Fruit fly (Drosophila melanogaster) whole organism, prepupa: ENCODE measurements around the gene CG43181.

Source experiments
- Blimp-1 ChIP-seq: fragments of 200-800 bp; sonication (Bioruptor generic); optimal IDR thresholded peaks from 3 replicates; lab custom pipeline; 2017; ENCODE audit warnings: missing biosample characterization, missing genetic modification characterization, mild to moderate bottlenecking, moderate library complexity, missing genetic modification reagents
- CG10631 ChIP-seq: fragments of 200-800 bp; sonication (Bioruptor generic); optimal IDR thresholded peaks from 2 replicates; lab custom pipeline; 2016; ENCODE audit warnings: missing biosample characterization, missing genetic modification characterization
- CG10669 ChIP-seq: fragments of 200-800 bp; sonication (Bioruptor generic); optimal IDR thresholded peaks from 3 replicates; lab custom pipeline; 2018; ENCODE audit warnings: missing biosample characterization, mild to moderate bottlenecking, missing genetic modification characterization, moderate library complexity
- CG11762 ChIP-seq: fragments of 200-800 bp; sonication (Bioruptor generic); optimal IDR thresholded peaks from 3 replicates; lab custom pipeline; 2016; ENCODE audit warnings: missing biosample characterization, missing genetic modification characterization; ENCODE audit not compliant: insufficient read depth
- CG11902 ChIP-seq: fragments of 200-800 bp; sonication (Bioruptor generic); optimal IDR thresholded peaks from 3 replicates; lab custom pipeline; 2016; ENCODE audit warnings: missing biosample characterization, missing genetic modification characterization
- CG15336 ChIP-seq: fragments of 200-800 bp; sonication (Bioruptor generic); IDR thresholded peaks from 2 replicates; pipeline ENCODE4 v1.3.6; 2022; ENCODE audit warnings: missing biosample characterization, missing genetic modification characterization
- CG16779 ChIP-seq: fragments of 200-800 bp; sonication (Bioruptor generic); optimal IDR thresholded peaks from 3 replicates; lab custom pipeline; 2017; ENCODE audit warnings: missing biosample characterization, mild to moderate bottlenecking, missing genetic modification characterization
- CG3032 ChIP-seq: fragments of 200-800 bp; optimal IDR thresholded peaks from 2 replicates; lab custom pipeline; 2019; ENCODE audit warnings: missing biosample characterization, mild to moderate bottlenecking, missing genetic modification characterization, moderate library complexity
- CG31627 ChIP-seq: fragments of 200-800 bp; sonication (Bioruptor generic); optimal IDR thresholded peaks from 3 replicates; lab custom pipeline; 2016; ENCODE audit warnings: missing biosample characterization, missing genetic modification characterization
- CG34406 ChIP-seq: fragments of 200-800 bp; sonication (Bioruptor generic); optimal IDR thresholded peaks from 3 replicates; lab custom pipeline; 2016; ENCODE audit warnings: missing biosample characterization, missing genetic modification characterization
- CG4318 ChIP-seq: fragments of 200-800 bp; sonication (Bioruptor generic); optimal IDR thresholded peaks from 3 replicates; lab custom pipeline; 2017; ENCODE audit warnings: missing biosample characterization, mild to moderate bottlenecking, missing genetic modification characterization
- CG6163 ChIP-seq: fragments of 200-800 bp; sonication (Bioruptor generic); IDR thresholded peaks from 3 replicates; pipeline ENCODE4 v1.3.6; 2022; ENCODE audit warnings: missing biosample characterization, missing genetic modification characterization
- CG6808 ChIP-seq: fragments of 200-800 bp; sonication (Bioruptor generic); optimal IDR thresholded peaks from 3 replicates; lab custom pipeline; 2017; ENCODE audit warnings: missing biosample characterization, missing genetic modification characterization, mild to moderate bottlenecking, moderate library complexity, missing genetic modification reagents
- CG6854 ChIP-seq: fragments of 200-800 bp; sonication (Bioruptor generic); optimal IDR thresholded peaks from 2 replicates; lab custom pipeline; 2017; ENCODE audit warnings: missing biosample characterization, mild to moderate bottlenecking, missing genetic modification characterization
- CG7368 ChIP-seq: fragments of 200-800 bp; sonication (Bioruptor generic); optimal IDR thresholded peaks from 3 replicates; lab custom pipeline; 2016; ENCODE audit warnings: missing biosample characterization, missing genetic modification characterization
- CG8119 ChIP-seq: fragments of 200-800 bp; sonication (Bioruptor generic); IDR thresholded peaks from 3 replicates; pipeline ENCODE4 v1.3.6; 2022; ENCODE audit warnings: missing biosample characterization, missing genetic modification characterization
- CG8319 ChIP-seq: fragments of 200-800 bp; sonication (Bioruptor generic); optimal IDR thresholded peaks from 3 replicates; lab custom pipeline; 2016; ENCODE audit warnings: missing biosample characterization, missing genetic modification characterization
- CG8632 ChIP-seq: fragments of 200-800 bp; sonication (Bioruptor generic); optimal IDR thresholded peaks from 3 replicates; lab custom pipeline; 2016; ENCODE audit warnings: missing biosample characterization, missing genetic modification characterization
- Ets21C ChIP-seq: fragments of 200-800 bp; sonication (Bioruptor generic); optimal IDR thresholded peaks from 3 replicates; lab custom pipeline; 2016; ENCODE audit warnings: missing biosample characterization, missing genetic modification characterization
- Ets96B ChIP-seq: fragments of 200-800 bp; optimal IDR thresholded peaks from 2 replicates; lab custom pipeline; 2019; ENCODE audit warnings: missing biosample characterization, mild to moderate bottlenecking, missing genetic modification characterization, moderate library complexity
- Hr38 ChIP-seq: sonication (Bioruptor generic); optimal IDR thresholded peaks from 2 replicates; lab custom pipeline; 2016; ENCODE audit warnings: missing biosample characterization, missing genetic modification characterization
- Hr39 ChIP-seq: fragments of 200-800 bp; sonication (Bioruptor generic); optimal IDR thresholded peaks from 2 replicates; lab custom pipeline; 2016; ENCODE audit warnings: missing biosample characterization, missing genetic modification characterization
- Hr4 ChIP-seq: fragments of 200-800 bp; sonication (Bioruptor generic); optimal IDR thresholded peaks from 3 replicates; lab custom pipeline; 2016; ENCODE audit warnings: missing biosample characterization, missing genetic modification characterization
- Lpt ChIP-seq: fragments of 200-800 bp; sonication (Bioruptor generic); optimal IDR thresholded peaks from 3 replicates; lab custom pipeline; 2016; ENCODE audit warnings: missing biosample characterization, missing genetic modification characterization
- OdsH ChIP-seq: fragments of 200-800 bp; sonication (Bioruptor generic); optimal IDR thresholded peaks from 3 replicates; lab custom pipeline; 2016; ENCODE audit warnings: missing biosample characterization, missing genetic modification characterization
- Smox ChIP-seq: fragments of 200-800 bp; sonication (Bioruptor generic); optimal IDR thresholded peaks from 3 replicates; lab custom pipeline; 2016; ENCODE audit warnings: missing biosample characterization, missing genetic modification characterization
- Sox14 ChIP-seq: fragments of 200-800 bp; sonication (Bioruptor generic); optimal IDR thresholded peaks from 3 replicates; lab custom pipeline; 2016; ENCODE audit warnings: missing biosample characterization, missing genetic modification characterization
- Sox15 ChIP-seq: fragments of 200-800 bp; sonication (Bioruptor generic); optimal IDR thresholded peaks from 3 replicates; lab custom pipeline; 2016; ENCODE audit warnings: missing biosample characterization, missing genetic modification characterization
- achi ChIP-seq: fragments of 200-800 bp; sonication (Bioruptor generic); optimal IDR thresholded peaks from 3 replicates; lab custom pipeline; 2016; ENCODE audit warnings: missing biosample characterization, missing genetic modification characterization
- acj6 ChIP-seq: fragments of 200-800 bp; sonication (Bioruptor generic); optimal IDR thresholded peaks from 3 replicates; lab custom pipeline; 2016; ENCODE audit warnings: missing biosample characterization, missing genetic modification characterization
- cyc ChIP-seq: fragments of 200-800 bp; sonication (Bioruptor generic); optimal IDR thresholded peaks from 3 replicates; lab custom pipeline; 2016; ENCODE audit warnings: missing biosample characterization, missing genetic modification characterization
- dac ChIP-seq: fragments of 200-800 bp; sonication (Bioruptor generic); optimal IDR thresholded peaks from 2 replicates; lab custom pipeline; 2017; ENCODE audit warnings: missing biosample characterization, mild to moderate bottlenecking, missing genetic modification characterization
- dsx ChIP-seq: fragments of 200-800 bp; optimal IDR thresholded peaks from 3 replicates; lab custom pipeline; 2019; ENCODE audit warnings: missing biosample characterization, mild to moderate bottlenecking, missing genetic modification characterization, moderate library complexity; ENCODE audit not compliant: poor library complexity, severe bottlenecking
- eg ChIP-seq: fragments of 200-800 bp; sonication (Bioruptor generic); IDR thresholded peaks from 3 replicates; pipeline ENCODE4 v1.3.6; 2022; ENCODE audit warnings: missing biosample characterization, missing genetic modification characterization
- esn ChIP-seq: fragments of 200-800 bp; sonication (Bioruptor generic); optimal IDR thresholded peaks from 2 replicates; lab custom pipeline; 2016; ENCODE audit warnings: missing biosample characterization, mild to moderate bottlenecking, missing genetic modification characterization, moderate library complexity
- fd59A ChIP-seq: fragments of 200-800 bp; sonication (Bioruptor generic); optimal IDR thresholded peaks from 2 replicates; lab custom pipeline; 2017; ENCODE audit warnings: missing biosample characterization, mild to moderate bottlenecking, missing genetic modification characterization, missing genetic modification reagents
- fd85E ChIP-seq: fragments of 200-800 bp; sonication (Bioruptor generic); optimal IDR thresholded peaks from 3 replicates; lab custom pipeline; 2016; ENCODE audit warnings: missing biosample characterization, missing genetic modification characterization
- lz ChIP-seq: fragments of 200-800 bp; sonication (Bioruptor generic); optimal IDR thresholded peaks from 3 replicates; lab custom pipeline; 2016; ENCODE audit warnings: missing biosample characterization, missing genetic modification characterization
- net ChIP-seq: fragments of 200-800 bp; sonication (Bioruptor generic); optimal IDR thresholded peaks from 3 replicates; lab custom pipeline; 2016; ENCODE audit warnings: missing biosample characterization, missing genetic modification characterization
- pdm3 ChIP-seq: fragments of 200-800 bp; sonication (Bioruptor generic); optimal IDR thresholded peaks from 3 replicates; lab custom pipeline; 2016; ENCODE audit warnings: missing biosample characterization, missing genetic modification characterization
- salr ChIP-seq, 2 experiments: fragments of 200-800 bp; sonication (Bioruptor generic); optimal IDR thresholded peaks; 3 replicates each; lab custom pipeline; 2016 to 2018; ENCODE audit warnings: missing biosample characterization in 2 of 2, missing genetic modification characterization in 2 of 2, mild to moderate bottlenecking in 1 of 2
- ss ChIP-seq, 2 experiments: fragments of 200-800 bp; sonication (Bioruptor generic); optimal IDR thresholded peaks; 2 replicates in 1 of 2; 3 replicates in 1 of 2; lab custom pipeline; 2017 to 2018; ENCODE audit warnings: mild to moderate bottlenecking in 2 of 2, missing biosample characterization in 2 of 2, missing genetic modification characterization in 2 of 2, moderate library complexity in 1 of 2
- svp ChIP-seq: fragments of 200-800 bp; sonication (Bioruptor generic); peaks from one replicate; lab custom pipeline; 2016; ENCODE audit warnings: missing biosample characterization, missing genetic modification characterization
- topi ChIP-seq: fragments of 200-800 bp; sonication (Bioruptor generic); optimal IDR thresholded peaks from 3 replicates; lab custom pipeline; 2016; ENCODE audit warnings: missing biosample characterization, missing genetic modification characterization

Gene CG43181

DNA sequence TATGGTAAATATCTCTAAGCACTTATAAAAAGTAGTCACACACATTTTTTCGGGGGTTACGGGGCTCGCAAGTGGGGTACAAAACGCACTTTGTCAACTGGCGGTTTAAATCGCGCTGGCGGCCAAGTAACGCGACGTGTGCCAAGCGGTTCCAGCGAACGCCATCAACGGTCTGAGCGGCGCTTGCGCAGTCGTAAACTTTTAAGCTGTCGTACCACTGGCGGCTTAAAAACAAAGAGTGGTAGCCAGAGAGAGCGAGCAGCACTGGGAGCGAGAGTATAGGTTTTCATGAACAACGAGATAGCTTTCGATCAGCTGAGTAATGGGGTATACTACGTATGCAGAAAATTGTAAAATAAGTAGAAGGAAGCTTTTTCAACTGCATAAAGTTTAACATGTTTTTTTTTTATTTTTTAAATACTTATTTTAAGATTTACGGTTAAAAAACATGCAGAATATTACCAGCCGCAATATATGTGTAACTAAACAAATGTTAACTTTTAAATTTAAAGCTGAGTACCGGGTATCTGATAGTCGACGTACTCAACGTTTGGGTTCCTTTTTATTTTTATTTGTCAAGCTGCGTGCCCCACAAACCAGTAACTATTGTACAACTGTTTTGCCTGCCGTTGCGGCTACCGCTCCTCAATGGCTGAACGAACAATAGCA lies 15.6 kb upstream of the CG43181 start (continued):
- TF ChIP-seq OdsH (GFP tag; lab: Kevin White, UChicago) (peak; percentile 58), svp (GFP tag; lab: Kevin White, UChicago) (peak; percentile 40), topi (GFP tag; lab: Kevin White, UChicago) (no peak), dac (GFP tag; lab: Kevin White, UChicago) (peak; percentile 10), CG15336 (GFP tag; lab: Robert Waterston, UW) (peak; percentile 80), Ets21C (GFP tag; lab: Kevin White, UChicago) (no peak), Hr38 (no peak), Hr4 (peak; percentile 65), salr (GFP tag; optimal IDR thresholded peaks at IDR 0.05; lab: Kevin White, UChicago) (peak in 1 of 2 experiments; percentile 27)

DNA sequence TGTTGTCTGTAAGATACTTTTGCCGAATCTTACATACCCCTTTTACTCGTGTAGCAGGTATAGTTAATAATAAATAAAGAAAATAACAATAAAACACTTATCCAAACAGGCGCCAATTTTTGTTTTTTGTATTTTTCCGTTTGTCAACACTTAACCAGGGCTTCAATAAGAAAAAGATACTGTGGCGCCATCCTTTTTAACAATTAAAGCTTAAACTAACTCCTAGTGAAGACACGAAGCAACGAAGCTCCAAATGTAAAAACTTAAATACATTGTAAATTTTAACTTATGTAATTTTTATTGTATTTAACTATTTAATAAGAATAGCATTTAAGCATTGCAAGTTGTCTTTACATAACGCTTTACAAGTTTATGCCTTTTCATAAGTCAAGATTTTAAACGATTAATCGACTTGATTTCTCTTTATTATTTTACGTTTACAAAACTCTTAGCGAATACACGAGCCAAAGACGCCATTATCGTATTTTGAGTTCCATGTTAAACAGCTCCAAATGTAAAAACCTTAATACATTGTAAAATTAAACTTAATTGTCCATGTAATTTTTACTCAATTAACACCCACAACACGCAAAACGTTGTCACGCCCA lies 13.6 kb upstream of the CG43181 start:
- no peak for TF ChIP-seq fd59A (GFP tag; lab: Kevin White, UChicago)
- TF ChIP-seq pdm3 (GFP tag; lab: Kevin White, UChicago): peak; percentile 10
- peak; percentile 9 for TF ChIP-seq dsx (GFP tag; lab: Kevin White, UChicago)
- TF ChIP-seq Ets21C (GFP tag; lab: Kevin White, UChicago): no peak
- no peak for TF ChIP-seq Lpt (GFP tag; lab: Kevin White, UChicago)
- no peak for TF ChIP-seq fd85E (GFP tag; lab: Kevin White, UChicago)
- TF ChIP-seq Smox (GFP tag; lab: Kevin White, UChicago): no peak
- TF ChIP-seq CG34406 (GFP tag; lab: Kevin White, UChicago): no peak
- TF ChIP-seq svp (GFP tag; lab: Kevin White, UChicago): peak; percentile 24
- no peak for TF ChIP-seq Sox15
- no peak for TF ChIP-seq CG10669 (GFP tag; lab: Kevin White, UChicago)
- TF ChIP-seq Ets96B (tag; lab: Kevin White, UChicago): no peak
- no peak for TF ChIP-seq CG8119
- no peak for TF ChIP-seq CG3032 (tag; lab: Kevin White, UChicago)
- TF ChIP-seq salr (GFP tag; optimal IDR thresholded peaks at IDR 0.05; lab: Kevin White, UChicago): no peak
- TF ChIP-seq net: no peak
- TF ChIP-seq, all 60 proteins: peak for 3

DNA sequence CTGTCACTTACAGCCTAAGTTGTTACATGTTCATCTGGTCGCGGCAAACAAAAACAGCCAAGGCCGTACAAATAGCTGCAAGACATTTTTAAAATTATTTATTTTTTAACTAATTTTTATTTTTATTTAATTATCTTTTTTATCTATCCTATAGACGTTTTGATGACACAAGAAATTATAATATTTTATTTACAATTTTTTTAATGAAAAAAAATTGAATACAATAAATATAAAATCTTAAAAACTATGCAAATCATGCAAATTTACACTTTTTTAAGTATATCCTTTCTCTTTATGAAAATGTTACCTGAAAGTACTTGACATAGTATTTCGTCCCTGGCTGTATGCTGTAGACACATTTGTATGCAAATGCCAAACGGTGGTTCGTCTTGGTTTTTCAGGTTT lies 12.2 kb upstream of the CG43181 start:
- TF ChIP-seq cyc (GFP tag; lab: Kevin White, UChicago) (no peak), esn (peak; percentile 17), CG8319 (GFP tag; lab: Kevin White, UChicago) (no peak), CG16779 (tag; lab: Kevin White, UChicago) (peak; percentile 39), CG6808 (GFP tag; lab: Kevin White, UChicago) (peak; percentile 48), CG31627 (GFP tag; lab: Kevin White, UChicago) (no peak), ss (GFP tag; optimal IDR thresholded peaks at IDR 0.05; lab: Kevin White, UChicago) (peak; percentile 52 to 68), achi (peak; percentile 66), Blimp-1 (GFP tag; lab: Kevin White, UChicago) (no peak), Sox14 (no peak), eg (GFP tag; lab: Robert Waterston, UW) (peak; percentile 76; the same call in 1 of the 3 replicates), acj6 (GFP tag; lab: Kevin White, UChicago) (peak; percentile 55), CG34406 (GFP tag; lab: Kevin White, UChicago) (peak; percentile 68), CG6163 (GFP tag; lab: Robert Waterston, UW) (no peak), Ets21C (GFP tag; lab: Kevin White, UChicago) (no peak), CG8632 (peak; percentile 68), CG15336 (GFP tag; lab: Robert Waterston, UW) (peak; percentile 91), Ets96B (tag; lab: Kevin White, UChicago) (peak; percentile 63), Hr39 (GFP tag; lab: Kevin White, UChicago) (no peak), CG10669 (GFP tag; lab: Kevin White, UChicago) (peak; percentile 24), pdm3 (GFP tag; lab: Kevin White, UChicago) (peak; percentile 3), CG7368 (GFP tag; lab: Kevin White, UChicago) (peak; percentile 33), CG4318 (peak; percentile 41), CG8119 (peak; percentile 88), CG10631 (GFP tag; lab: Kevin White, UChicago) (peak; percentile 66), CG6854 (GFP tag; lab: Kevin White, UChicago) (no peak), Lpt (GFP tag; lab: Kevin White, UChicago) (peak; percentile 39), CG11902 (GFP tag; lab: Kevin White, UChicago) (no peak), Smox (GFP tag; lab: Kevin White, UChicago) (no peak), Hr38 (no peak), CG11762 (GFP tag; lab: Kevin White, UChicago) (peak; percentile 52), lz (GFP tag; lab: Kevin White, UChicago) (no peak)
